Worm (Caenorhabditis elegans): Measurements from ENCODE around the gene R53.8.

DNA sequence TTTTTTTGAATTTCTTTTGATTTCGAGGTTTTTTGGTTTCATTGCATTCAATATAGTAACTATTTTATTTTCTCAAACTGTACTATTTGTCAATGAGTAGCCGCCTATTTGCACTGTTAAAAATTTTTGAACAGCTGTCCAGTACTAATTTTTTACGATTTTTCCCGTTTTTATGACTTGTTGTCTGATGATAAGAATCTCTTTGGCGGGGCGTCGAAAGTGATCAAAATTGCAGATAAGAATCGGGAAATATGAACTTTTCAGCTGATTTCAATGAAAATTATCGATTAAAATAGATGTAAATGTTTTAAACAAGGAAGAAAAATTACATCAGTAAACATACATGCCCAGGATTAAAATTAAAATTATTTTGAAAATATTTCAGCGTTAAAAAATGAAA is 2.3 kb upstream of the R53.8 start:
- TF ChIP-seq ztf-23 (GFP tag; IDR thresholded peaks at IDR 0.05): no peak
- no peak for TF ChIP-seq tab-1 (GFP tag; IDR thresholded peaks at IDR 0.05)
- no peak for TF ChIP-seq cog-1 (tag; optimal IDR thresholded peaks at IDR 0.05)
- TF ChIP-seq klf-2 (GFP tag; conservative IDR thresholded peaks at IDR 0.05): no peak

Measured in whole organism, midembryonic.